Fruit fly (Drosophila melanogaster) whole organism, wandering third instar larva: ENCODE data around the gene Ndfip.

Source experiments
- Dfd ChIP-seq: fragments of >200 bp; optimal IDR thresholded peaks from 2 replicates; lab custom pipeline; 2017; ENCODE audit warnings: missing biosample characterization, missing genetic modification characterization
- Dif ChIP-seq: fragments of 200-275, 200-300 bp; sonication (Bioruptor generic); optimal IDR thresholded peaks from 2 replicates; lab custom pipeline; 2018; ENCODE audit warnings: missing biosample characterization, missing genetic modification characterization; ENCODE audit not compliant: partially characterized antibody
- GATAd ChIP-seq: sonication (Bioruptor generic); optimal IDR thresholded peaks from 2 replicates; lab custom pipeline; 2016; ENCODE audit warnings: missing biosample characterization, missing genetic modification characterization
- Hr78 ChIP-seq: fragments of >200 bp; optimal IDR thresholded peaks from 2 replicates; lab custom pipeline; 2017; ENCODE audit warnings: missing biosample characterization, missing genetic modification characterization
- Jra ChIP-seq: sonication (Bioruptor generic); optimal IDR thresholded peaks from 2 replicates; lab custom pipeline; 2016; ENCODE audit warnings: missing biosample characterization, missing genetic modification characterization
- Myc ChIP-seq: fragments of >200 bp; optimal IDR thresholded peaks from 2 replicates; lab custom pipeline; 2017
- N ChIP-seq: fragments of >200 bp; optimal IDR thresholded peaks from 2 replicates; lab custom pipeline; 2018; ENCODE audit warnings: missing biosample characterization, missing external identifiers, missing genetic modification characterization
- brk ChIP-seq: fragments of 200-800 bp; sonication (Bioruptor generic); optimal IDR thresholded peaks from 2 replicates; lab custom pipeline; 2016; ENCODE audit warnings: missing biosample characterization, mild to moderate bottlenecking, missing genetic modification characterization
- dl ChIP-seq, 2 experiments: fragments of 175-275, 200-275 bp in 1 of 2; fragments of 200-275 bp in 1 of 2; sonication (Bioruptor generic); optimal IDR thresholded peaks; lab custom pipeline; 2018; ENCODE audit warnings: mild to moderate bottlenecking in 2 of 2, missing biosample characterization in 2 of 2, missing genetic modification characterization in 2 of 2, moderate library complexity in 2 of 2; ENCODE audit not compliant: partially characterized antibody in 2 of 2, insufficient read depth in 1 of 2
- dsf ChIP-seq: sonication (Bioruptor generic); optimal IDR thresholded peaks from 2 replicates; lab custom pipeline; 2016; ENCODE audit warnings: missing biosample characterization, missing genetic modification characterization, borderline replicate concordance
- h ChIP-seq: fragments of 200-800 bp; sonication (Bioruptor generic); optimal IDR thresholded peaks from 3 replicates; lab custom pipeline; 2016; ENCODE audit warnings: missing biosample characterization, mild to moderate bottlenecking, missing genetic modification characterization
- sage ChIP-seq: fragments of 200-800 bp; sonication (Bioruptor generic); optimal IDR thresholded peaks from 2 replicates; lab custom pipeline; 2016; ENCODE audit warnings: missing biosample characterization, mild to moderate bottlenecking, missing genetic modification characterization
- sv ChIP-seq: fragments of 200-800 bp; sonication (Bioruptor generic); optimal IDR thresholded peaks from 3 replicates; lab custom pipeline; 2016; ENCODE audit warnings: missing biosample characterization, missing genetic modification characterization

DNA sequence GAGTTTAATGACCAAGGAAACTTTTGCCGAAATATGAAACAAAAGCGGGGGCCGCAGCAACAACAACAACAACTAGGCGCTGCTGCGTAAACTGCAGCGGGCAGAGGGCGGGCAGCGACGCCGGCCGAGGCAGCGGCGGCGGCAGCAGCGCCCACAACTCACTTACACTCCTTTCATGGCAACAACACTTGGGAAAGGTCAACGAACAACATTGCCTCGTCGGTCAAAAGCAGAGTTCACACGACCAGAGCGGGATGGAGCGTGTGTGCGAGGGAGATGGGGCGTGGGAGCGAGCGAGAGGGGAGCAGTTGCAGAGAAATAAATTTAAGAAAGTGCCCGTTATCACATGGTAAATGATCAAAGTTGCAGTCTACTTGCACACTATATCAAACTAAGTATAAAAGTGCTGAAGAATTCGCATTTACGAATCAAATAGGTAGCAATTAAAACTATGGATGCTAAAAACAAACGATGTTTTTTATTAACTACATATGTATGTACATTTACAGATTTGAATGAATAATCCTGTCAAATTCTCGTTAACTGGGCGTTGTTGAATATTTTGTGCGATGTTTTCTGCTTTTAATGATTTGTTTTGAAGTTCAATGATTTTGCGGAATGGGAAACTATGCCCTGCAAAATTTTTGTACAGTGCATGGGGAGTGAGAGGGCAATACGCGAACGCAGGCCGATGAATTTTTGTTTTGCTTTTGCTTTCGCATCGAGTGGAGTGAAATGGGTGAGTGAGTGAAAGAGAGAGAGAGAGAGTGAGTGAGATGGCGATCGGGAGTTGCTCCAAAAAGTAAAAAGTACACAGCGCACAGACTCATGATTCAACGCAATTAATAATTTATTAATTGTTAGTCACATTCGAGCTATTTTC lies 45.7 kb downstream of the Ndfip start:
- TF ChIP-seq Myc (lab: Kevin White, UChicago), result no peak
- no peak for TF ChIP-seq GATAd (GFP tag; lab: Kevin White, UChicago)
- TF ChIP-seq Jra (GFP tag; lab: Kevin White, UChicago), result no peak
- no peak for TF ChIP-seq N (GFP tag; lab: Kevin White, UChicago)
- TF ChIP-seq Dif, result no peak
- TF ChIP-seq dl (GFP tag; optimal IDR thresholded peaks at IDR 0.05; lab: Kevin White, UChicago; ENCODE audit: insufficient read depth in 1 of 2, partially characterized antibody in 2 of 2), result no peak
- TF ChIP-seq Dfd (GFP tag; lab: Kevin White, UChicago), result no peak
- no peak for TF ChIP-seq sv
- no peak for TF ChIP-seq brk (GFP tag; lab: Kevin White, UChicago)
- peak; percentile 60 for TF ChIP-seq h (GFP tag; lab: Kevin White, UChicago)
- no peak for TF ChIP-seq Hr78
- no peak for TF ChIP-seq sage
- no peak for TF ChIP-seq dsf
